Fruit fly (Drosophila melanogaster): ENCODE data around the gene CG13004.

CG13004 gene

dm6 chrX:16800530-16801027 lies 34.7 kb downstream of the CG13004 start, which contains the start of the genes CG9132 and CG4789:
Gene CG9132, minus strand, starts transcription at chrX:16800710.
Gene CG4789, plus strand, starts transcription at chrX:16800930.
- no peak for TF ChIP-seq Rel (GFP tag; optimal IDR thresholded peaks at IDR 0.05)
- peak; percentile 11 for TF ChIP-seq Rel (tag; optimal IDR thresholded peaks at IDR 0.05)
- no peak for TF ChIP-seq dmrt93B (GFP tag; optimal IDR thresholded peaks at IDR 0.05)

- TF ChIP-seq dsf (GFP tag; optimal IDR thresholded peaks at IDR 0.05; ENCODE audit: borderline replicate concordance) (no peak), ey (GFP tag; optimal IDR thresholded peaks at IDR 0.05) (peak; percentile 1), Hr78 (GFP tag; optimal IDR thresholded peaks at IDR 0.05) (no peak), CG32264 (GFP tag; optimal IDR thresholded peaks at IDR 0.05) (peak; percentile 3), h (GFP tag; optimal IDR thresholded peaks at IDR 0.05) (peak; percentile 27), OdsH (GFP tag; optimal IDR thresholded peaks at IDR 0.05) (no peak), brk (GFP tag; optimal IDR thresholded peaks at IDR 0.05) (no peak), jim (GFP tag; optimal IDR thresholded peaks at IDR 0.05) (no peak), Rel (GFP tag; optimal IDR thresholded peaks at IDR 0.05) (no peak), Rel (tag; optimal IDR thresholded peaks at IDR 0.05) (peak; percentile 72), Dif (GFP tag; optimal IDR thresholded peaks at IDR 0.05; ENCODE audit: partially characterized antibody) (no peak), sv (GFP tag; optimal IDR thresholded peaks at IDR 0.05) (no peak), Sp1 (GFP tag; optimal IDR thresholded peaks at IDR 0.05) (peak; percentile 13), fru (GFP tag; optimal IDR thresholded peaks at IDR 0.05) (peak; percentile 69), foxo (GFP tag; optimal IDR thresholded peaks at IDR 0.05) (peak in 1 of 2 experiments; percentile 17)
Measured at dm6 chrX:16799914-16800313, 35.4 kb downstream of the CG13004 start.

- TF ChIP-seq CG32264 (GFP tag; optimal IDR thresholded peaks at IDR 0.05): no peak
- no peak for TF ChIP-seq OdsH (GFP tag; optimal IDR thresholded peaks at IDR 0.05)
- no peak for TF ChIP-seq dsf (GFP tag; optimal IDR thresholded peaks at IDR 0.05; ENCODE audit: borderline replicate concordance)
- TF ChIP-seq Sp1 (GFP tag; optimal IDR thresholded peaks at IDR 0.05): no peak
- no peak for TF ChIP-seq brk (GFP tag; optimal IDR thresholded peaks at IDR 0.05)
- no peak for TF ChIP-seq fru (GFP tag; optimal IDR thresholded peaks at IDR 0.05)
- no peak for TF ChIP-seq pan (optimal IDR thresholded peaks at IDR 0.05)
- no peak for TF ChIP-seq CrebA (GFP tag; optimal IDR thresholded peaks at IDR 0.05; ENCODE audit: borderline replicate concordance)
- TF ChIP-seq sv (GFP tag; optimal IDR thresholded peaks at IDR 0.05): no peak
- no peak for TF ChIP-seq Myc (optimal IDR thresholded peaks at IDR 0.05)
- no peak for TF ChIP-seq usp (GFP tag; optimal IDR thresholded peaks at IDR 0.05)
- no peak for TF ChIP-seq N (GFP tag; optimal IDR thresholded peaks at IDR 0.05)
- TF ChIP-seq br (GFP tag; optimal IDR thresholded peaks at IDR 0.05): no peak
- no peak for TF ChIP-seq Hr78 (GFP tag; optimal IDR thresholded peaks at IDR 0.05)
Measured at dm6 chrX:16798166-16798565, 37.2 kb downstream of the CG13004 start.

- peak; percentile 55 for TF ChIP-seq psq (GFP tag; optimal IDR thresholded peaks at IDR 0.05)
- TF ChIP-seq brk (GFP tag; optimal IDR thresholded peaks at IDR 0.05): no peak
Measured at dm6 chrX:16793129-16793748, 42.1 kb downstream of the CG13004 start.

- TF ChIP-seq dmrt93B (GFP tag; optimal IDR thresholded peaks at IDR 0.05) (no peak), dl (GFP tag; optimal IDR thresholded peaks at IDR 0.05; ENCODE audit: insufficient read depth in 1 of 2, partially characterized antibody in 2 of 2) (no peak), dsf (GFP tag; optimal IDR thresholded peaks at IDR 0.05; ENCODE audit: borderline replicate concordance) (no peak), tai (GFP tag; optimal IDR thresholded peaks at IDR 0.05) (no peak), Dfd (GFP tag; optimal IDR thresholded peaks at IDR 0.05) (no peak), Rel (GFP tag; optimal IDR thresholded peaks at IDR 0.05) (no peak), Rel (tag; optimal IDR thresholded peaks at IDR 0.05) (peak; percentile 9), N (GFP tag; optimal IDR thresholded peaks at IDR 0.05) (no peak), ey (GFP tag; optimal IDR thresholded peaks at IDR 0.05) (no peak), HLH106 (tag; optimal IDR thresholded peaks at IDR 0.05) (no peak), woc (GFP tag; optimal IDR thresholded peaks at IDR 0.05) (peak; percentile 34), pan (optimal IDR thresholded peaks at IDR 0.05) (no peak), CG9705 (GFP tag; optimal IDR thresholded peaks at IDR 0.05) (no peak), Sp1 (GFP tag; optimal IDR thresholded peaks at IDR 0.05) (peak; percentile 13), Hr78 (GFP tag; optimal IDR thresholded peaks at IDR 0.05) (no peak), brk (GFP tag; optimal IDR thresholded peaks at IDR 0.05) (no peak), Abd-B (GFP tag; optimal IDR thresholded peaks at IDR 0.05) (no peak)
Measured at dm6 chrX:16791920-16792829, 43.1 kb downstream of the CG13004 start, which contains the start of gene CG4768. Gene CG4768, plus strand, starts transcription at chrX:16792119.
